Fruit fly (Drosophila melanogaster): ENCODE results near the gene He.

Gene He

dm6 chr2L:14020875-14021643, 48.3 kb upstream of the He start (continued):
- TF ChIP-seq Asciz (GFP tag; optimal IDR thresholded peaks at IDR 0.05): peak; percentile 17
- TF ChIP-seq gcm (GFP tag; optimal IDR thresholded peaks at IDR 0.05): peak; percentile 17
- TF ChIP-seq Ada2b (GFP tag; IDR thresholded peaks at IDR 0.05): peak; percentile 36; the same call in 1 of the 2 replicates
- TF ChIP-seq Dek (tag; optimal IDR thresholded peaks at IDR 0.05): peak; percentile 8
- peak; percentile 46 for TF ChIP-seq Bteb2 (GFP tag; optimal IDR thresholded peaks at IDR 0.05)
- TF ChIP-seq CG1603 (tag; optimal IDR thresholded peaks at IDR 0.05): peak; percentile 90
- TF ChIP-seq Hr3 (GFP tag; optimal IDR thresholded peaks at IDR 0.05): peak; percentile 44
- 0 out of 2 replicates have a peak, but pooled peaks have one; percentile 12 for TF ChIP-seq CG3847 (GFP tag; IDR thresholded peaks at IDR 0.05)
- TF ChIP-seq ro (GFP tag; IDR thresholded peaks at IDR 0.05): no peak
- TF ChIP-seq zf30C (GFP tag; optimal IDR thresholded peaks at IDR 0.05): peak; percentile 58
- peak; percentile 44 for TF ChIP-seq CG1647 (GFP tag; optimal IDR thresholded peaks at IDR 0.05)
- peak; percentile 1 for TF ChIP-seq jumu (GFP tag; optimal IDR thresholded peaks at IDR 0.05)
- no peak; the same call in 2 of the 3 replicates for TF ChIP-seq croc (GFP tag; conservative IDR thresholded peaks at IDR 0.05)
- TF ChIP-seq CG6254 (GFP tag; optimal IDR thresholded peaks at IDR 0.05): no peak
- TF ChIP-seq kah (GFP tag; optimal IDR thresholded peaks at IDR 0.05): no peak
- TF ChIP-seq sqz (GFP tag; optimal IDR thresholded peaks at IDR 0.05): no peak
- peak; percentile 71 for TF ChIP-seq CG10147 (GFP tag; optimal IDR thresholded peaks at IDR 0.05)
- no peak; the same call in 1 of the 2 replicates for TF ChIP-seq CG6272 (GFP tag; IDR thresholded peaks at IDR 0.05)
- TF ChIP-seq Nf-YC (tag; optimal IDR thresholded peaks at IDR 0.05): peak; percentile 15
- no peak for TF ChIP-seq sens-2 (GFP tag; IDR thresholded peaks at IDR 0.05)
- TF ChIP-seq CG6175 (GFP tag; IDR thresholded peaks at IDR 0.05): 0 out of 3 replicates have a peak, but pooled peaks have one; percentile 17
- no peak for TF ChIP-seq sr (GFP tag; IDR thresholded peaks at IDR 0.05)
- no peak for TF ChIP-seq CG13894 (tag; optimal IDR thresholded peaks at IDR 0.05)
- TF ChIP-seq HmgD (GFP tag; optimal IDR thresholded peaks at IDR 0.05): no peak
- peak; percentile 2 for TF ChIP-seq Lhr (GFP tag; optimal IDR thresholded peaks at IDR 0.05)
- no peak for TF ChIP-seq Scr (GFP tag; IDR thresholded peaks at IDR 0.05; ENCODE audit: partially characterized antibody)
- TF ChIP-seq CG15479 (GFP tag; optimal IDR thresholded peaks at IDR 0.05): no peak
- TF ChIP-seq Sry-δ (GFP tag; optimal IDR thresholded peaks at IDR 0.05): no peak
- TF ChIP-seq E2f2 (GFP tag; IDR thresholded peaks at IDR 0.05): peak; percentile 45; the same call in 1 of the 2 replicates
- TF ChIP-seq Antp (GFP tag; optimal IDR thresholded peaks at IDR 0.05): peak; percentile 33
- TF ChIP-seq CG12659 (GFP tag; optimal IDR thresholded peaks at IDR 0.05): peak; percentile 76
- TF ChIP-seq ems (GFP tag; optimal IDR thresholded peaks at IDR 0.05): peak; percentile 48
- no peak for TF ChIP-seq dm (GFP tag; optimal IDR thresholded peaks at IDR 0.05)
- peak; percentile 58 for TF ChIP-seq CG14441 (GFP tag; IDR thresholded peaks at IDR 0.05)
- TF ChIP-seq CG4328 (GFP tag; optimal IDR thresholded peaks at IDR 0.05): no peak
- TF ChIP-seq Deaf1 (tag; optimal IDR thresholded peaks at IDR 0.05): peak; percentile 76
- TF ChIP-seq C15 (GFP tag; IDR thresholded peaks at IDR 0.05): no peak
- peak; percentile 35 for TF ChIP-seq CG1602 (GFP tag; optimal IDR thresholded peaks at IDR 0.05)
- no peak for TF ChIP-seq knrl (GFP tag; IDR thresholded peaks at IDR 0.05; ENCODE audit: partially characterized antibody)
- TF ChIP-seq Mad (GFP tag; optimal IDR thresholded peaks at IDR 0.05): peak; percentile 24
- TF ChIP-seq gt (GFP tag; IDR thresholded peaks at IDR 0.05): peak; percentile 53; the same call in 1 of the 2 replicates
- TF ChIP-seq psq (GFP tag; optimal IDR thresholded peaks at IDR 0.05): no peak
- TF ChIP-seq Poxn (GFP tag; IDR thresholded peaks at IDR 0.05): no peak
- TF ChIP-seq maf-S (GFP tag; optimal IDR thresholded peaks at IDR 0.05): no peak
- no peak for TF ChIP-seq Vsx1 (GFP tag; optimal IDR thresholded peaks at IDR 0.05)
- TF ChIP-seq tna (GFP tag; IDR thresholded peaks at IDR 0.05; ENCODE audit: partially characterized antibody): no peak
- TF ChIP-seq gsb (GFP tag; IDR thresholded peaks at IDR 0.05): no peak
- TF ChIP-seq Hmr (GFP tag; optimal IDR thresholded peaks at IDR 0.05): peak; percentile 58
- TF ChIP-seq ken (GFP tag; IDR thresholded peaks at IDR 0.05): peak; percentile 39; the same call in 1 of the 3 replicates

Measured in whole organism, embryonic.